Worm (Caenorhabditis elegans) whole organism, late embryonic: ENCODE measurements around the gene col-98.

Experiments
- ama-1 ChIP-seq: fragments of 150-350 bp; optimal IDR thresholded peaks from 2 replicates; lab custom pipeline; 2014
- ceh-6 ChIP-seq: fragments of 200-800 bp; sonication (Bioruptor generic); optimal IDR thresholded peaks from 2 replicates; lab custom pipeline; 2018; ENCODE audit warnings: mild to moderate bottlenecking, missing genetic modification characterization, missing compliant biosample characterization
- dve-1 ChIP-seq: sonication (generic microtip); optimal IDR thresholded peaks from 2 replicates; lab custom pipeline; 2017; ENCODE audit warnings: antibody characterized with exemption, mild to moderate bottlenecking, missing genetic modification characterization, missing compliant biosample characterization
- elt-2 ChIP-seq: sonication (generic microtip); optimal IDR thresholded peaks from 2 replicates; lab custom pipeline; 2016; ENCODE audit warnings: missing genetic modification reagents, missing genetic modification characterization, missing compliant biosample characterization
- gmeb-2 ChIP-seq: sonication (generic microtip); optimal IDR thresholded peaks from 2 replicates; lab custom pipeline; 2016; ENCODE audit warnings: missing genetic modification characterization, inconsistent platforms, missing compliant biosample characterization
- nhr-11 ChIP-seq: fragments of 150-350 bp; optimal IDR thresholded peaks from 2 replicates; lab custom pipeline; 2014; ENCODE audit warnings: missing biosample characterization, missing genetic modification characterization
- pag-3 ChIP-seq: sonication (generic microtip); optimal IDR thresholded peaks from 2 replicates; lab custom pipeline; 2016; ENCODE audit warnings: missing compliant biosample characterization, missing genetic modification characterization, borderline replicate concordance
- pax-1 ChIP-seq: fragments of 150-350 bp; optimal IDR thresholded peaks from 2 replicates; lab custom pipeline; 2014; ENCODE audit warnings: missing biosample characterization, missing genetic modification characterization
- pqm-1 ChIP-seq: sonication (generic microtip); optimal IDR thresholded peaks from 2 replicates; lab custom pipeline; 2016; ENCODE audit warnings: missing genetic modification characterization, missing compliant biosample characterization
- tbx-2 ChIP-seq: sonication (generic microtip); optimal IDR thresholded peaks from 2 replicates; lab custom pipeline; 2016; ENCODE audit warnings: missing genetic modification characterization, missing compliant biosample characterization

- TF ChIP-seq ceh-6 (GFP tag; lab: Kevin White, UChicago) (no peak), nhr-11 (tag; lab: Kevin White, UChicago) (no peak), elt-2 (tag; lab: Kevin White, UChicago) (no peak), ama-1 (lab: Kevin White, UChicago) (no peak), pax-1 (tag; lab: Kevin White, UChicago) (no peak), gmeb-2 (tag; lab: Kevin White, UChicago) (no peak), pag-3 (tag; lab: Kevin White, UChicago) (no peak), dve-1 (tag; lab: Kevin White, UChicago) (no peak), pqm-1 (tag; lab: Kevin White, UChicago) (no peak), tbx-2 (tag; lab: Kevin White, UChicago) (no peak)
These were observed 1.9 kb downstream of the col-98 start, which contains the start of gene cyp-13A11 for ce11 chrIII:13020741-13021140.
